Fruit fly (Drosophila melanogaster): ENCODE measurements around the gene dob.

The dob gene

DNA sequence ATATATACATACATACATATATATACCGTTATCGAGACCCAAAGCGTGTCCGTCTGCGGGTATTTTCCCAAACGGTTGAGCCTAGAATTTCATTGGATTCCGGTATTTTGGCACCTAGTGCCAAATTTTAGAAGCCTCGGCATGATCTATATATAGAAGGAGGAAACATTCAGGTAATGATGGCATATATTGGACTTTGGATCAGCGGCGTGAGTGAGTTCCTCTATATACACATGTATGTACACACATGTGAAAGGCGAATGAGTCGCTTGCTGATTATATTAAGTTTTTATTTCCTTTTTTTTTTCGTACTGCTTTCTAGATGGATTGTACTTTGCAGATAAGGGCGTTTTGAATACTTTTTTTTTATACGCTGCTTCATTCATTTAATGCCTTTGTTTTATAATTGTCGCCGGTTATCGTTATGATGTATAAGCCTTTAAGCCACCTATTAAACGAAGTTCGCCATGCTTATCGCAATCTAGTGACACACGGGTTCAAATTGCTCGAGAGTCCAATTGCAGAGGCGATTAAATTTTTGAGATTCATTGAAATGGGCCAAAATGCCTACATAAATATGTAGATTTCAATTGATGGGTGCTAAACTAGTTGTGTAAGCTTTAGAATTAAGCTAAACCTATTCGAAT lies 12.5 kb downstream of the dob start:
- peak; percentile 54 for TF ChIP-seq Eip78C (GFP tag)
- peak; percentile 13 for TF ChIP-seq CG32006 (GFP tag; optimal IDR thresholded peaks at IDR 0.05)
- peak; percentile 21 for TF ChIP-seq CG8319 (GFP tag; optimal IDR thresholded peaks at IDR 0.05)
- peak; percentile 41 for TF ChIP-seq CG16779 (tag; optimal IDR thresholded peaks at IDR 0.05)
- TF ChIP-seq CG6808 (GFP tag; optimal IDR thresholded peaks at IDR 0.05): peak; percentile 46
- peak; percentile 48; the same call in 2 of the 3 replicates for TF ChIP-seq CG6163 (GFP tag; IDR thresholded peaks at IDR 0.05)
- peak; percentile 23 for TF ChIP-seq Ets96B (tag; optimal IDR thresholded peaks at IDR 0.05)
- TF ChIP-seq Eip75B (GFP tag; optimal IDR thresholded peaks at IDR 0.05): no peak
- TF ChIP-seq ss (GFP tag; optimal IDR thresholded peaks at IDR 0.05): peak; percentile 49 to 87
- peak; percentile 10 for TF ChIP-seq CG3919 (GFP tag; optimal IDR thresholded peaks at IDR 0.05)
- TF ChIP-seq Lpt (GFP tag; optimal IDR thresholded peaks at IDR 0.05): peak; percentile 5
- no peak for TF ChIP-seq fkh (GFP tag; optimal IDR thresholded peaks at IDR 0.05)
- no peak for TF ChIP-seq CG31627 (GFP tag; optimal IDR thresholded peaks at IDR 0.05)
- TF ChIP-seq CG15336 (GFP tag; IDR thresholded peaks at IDR 0.05): no peak
- peak; percentile 75 for TF ChIP-seq CG6276 (GFP tag; optimal IDR thresholded peaks at IDR 0.05)
- no peak for TF ChIP-seq CG7368 (GFP tag; optimal IDR thresholded peaks at IDR 0.05)
- peak; percentile 32 for TF ChIP-seq spab (GFP tag; optimal IDR thresholded peaks at IDR 0.05)
- peak; percentile 25 for TF ChIP-seq net (GFP tag; optimal IDR thresholded peaks at IDR 0.05)
- no peak for TF ChIP-seq Ets21C (GFP tag; optimal IDR thresholded peaks at IDR 0.05)
- no peak for TF ChIP-seq CG4318 (GFP tag; optimal IDR thresholded peaks at IDR 0.05)
- TF ChIP-seq svp (GFP tag): peak; percentile 82
- no peak for TF ChIP-seq achi (GFP tag; optimal IDR thresholded peaks at IDR 0.05)
- peak; percentile 86 for TF ChIP-seq vri (GFP tag; optimal IDR thresholded peaks at IDR 0.05)
- TF ChIP-seq CG9139 (GFP tag; optimal IDR thresholded peaks at IDR 0.05): peak; percentile 59
- TF ChIP-seq CG10669 (GFP tag; optimal IDR thresholded peaks at IDR 0.05): peak; percentile 9
- peak; percentile 37; the same call in 1 of the 3 replicates for TF ChIP-seq CG8119 (GFP tag; IDR thresholded peaks at IDR 0.05)
- no peak for TF ChIP-seq Hr39 (GFP tag; optimal IDR thresholded peaks at IDR 0.05)
- TF ChIP-seq topi (GFP tag; optimal IDR thresholded peaks at IDR 0.05): no peak
- peak; percentile 62 for TF ChIP-seq Eip93F (GFP tag; optimal IDR thresholded peaks at IDR 0.05)

DNA sequence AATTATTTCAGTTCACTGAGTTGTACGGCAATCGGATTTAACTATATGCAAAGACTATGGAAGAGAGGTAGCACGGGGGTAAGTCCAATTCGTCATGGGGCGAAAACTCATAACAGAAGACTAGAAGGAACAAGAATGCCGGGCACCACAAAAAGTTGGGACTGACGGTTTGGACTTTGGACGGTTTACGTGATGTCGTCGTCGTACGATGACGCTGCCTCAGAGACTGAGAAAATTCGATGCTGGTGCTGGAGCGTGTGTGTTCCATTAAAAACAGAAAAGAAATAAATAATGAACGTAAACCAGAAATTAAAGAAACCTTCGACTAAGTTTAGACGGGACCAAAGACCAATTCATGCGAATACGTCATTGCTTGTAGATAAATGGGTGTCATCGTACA lies 13.1 kb downstream of the dob start:
- TF ChIP-seq esn (GFP tag; optimal IDR thresholded peaks at IDR 0.05): no peak
- TF ChIP-seq achi (GFP tag; optimal IDR thresholded peaks at IDR 0.05): no peak
- TF ChIP-seq CG6792 (GFP tag; optimal IDR thresholded peaks at IDR 0.05): no peak
- TF ChIP-seq CG4318 (GFP tag; optimal IDR thresholded peaks at IDR 0.05): no peak
- TF ChIP-seq CG8119 (GFP tag; IDR thresholded peaks at IDR 0.05): peak; percentile 25; the same call in 1 of the 3 replicates
- TF ChIP-seq CG10669 (GFP tag; optimal IDR thresholded peaks at IDR 0.05): peak; percentile 13
- no peak for TF ChIP-seq Eip93F (GFP tag; optimal IDR thresholded peaks at IDR 0.05)
- no peak for TF ChIP-seq Eip75B (GFP tag; optimal IDR thresholded peaks at IDR 0.05)
- no peak for TF ChIP-seq CG34406 (GFP tag; optimal IDR thresholded peaks at IDR 0.05)
- TF ChIP-seq CG11762 (GFP tag; optimal IDR thresholded peaks at IDR 0.05; ENCODE audit: insufficient read depth): no peak
- TF ChIP-seq spab (GFP tag; optimal IDR thresholded peaks at IDR 0.05): peak; percentile 27
- peak; percentile 81 for TF ChIP-seq CG6808 (GFP tag; optimal IDR thresholded peaks at IDR 0.05)
- no peak for TF ChIP-seq pdm3 (GFP tag; optimal IDR thresholded peaks at IDR 0.05)
- no peak for TF ChIP-seq CG11294 (GFP tag; IDR thresholded peaks at IDR 0.05)
- TF ChIP-seq net (GFP tag; optimal IDR thresholded peaks at IDR 0.05): peak; percentile 21
- no peak for TF ChIP-seq dac (GFP tag; optimal IDR thresholded peaks at IDR 0.05)
- TF ChIP-seq CG9139 (GFP tag; optimal IDR thresholded peaks at IDR 0.05): peak; percentile 74
- TF ChIP-seq salr (GFP tag; optimal IDR thresholded peaks at IDR 0.05): peak in 1 of 2 experiments; percentile 10
- no peak for TF ChIP-seq Sox14 (GFP tag; optimal IDR thresholded peaks at IDR 0.05)
- TF ChIP-seq Eip78C (GFP tag): no peak
- no peak for TF ChIP-seq acj6 (GFP tag; optimal IDR thresholded peaks at IDR 0.05)
- no peak for TF ChIP-seq fd59A (GFP tag; optimal IDR thresholded peaks at IDR 0.05)
- peak; percentile 19 for TF ChIP-seq CG1621 (tag; optimal IDR thresholded peaks at IDR 0.05)
- peak; percentile 9 for TF ChIP-seq CG3919 (GFP tag; optimal IDR thresholded peaks at IDR 0.05)
- peak; percentile 1 for TF ChIP-seq CG6854 (GFP tag; optimal IDR thresholded peaks at IDR 0.05)
- peak; percentile 48 for TF ChIP-seq CG6276 (GFP tag; optimal IDR thresholded peaks at IDR 0.05)
- no peak for TF ChIP-seq CG10631 (GFP tag; optimal IDR thresholded peaks at IDR 0.05)
- TF ChIP-seq OdsH (GFP tag; optimal IDR thresholded peaks at IDR 0.05): no peak
- TF ChIP-seq CG15336 (GFP tag; IDR thresholded peaks at IDR 0.05): no peak; the same call in 1 of the 2 replicates
- TF ChIP-seq Ets21C (GFP tag; optimal IDR thresholded peaks at IDR 0.05): no peak
- no peak for TF ChIP-seq Hr38 (GFP tag; optimal IDR thresholded peaks at IDR 0.05)
- peak; percentile 80 to 83 for TF ChIP-seq ss (GFP tag; optimal IDR thresholded peaks at IDR 0.05)
- TF ChIP-seq lz (GFP tag; optimal IDR thresholded peaks at IDR 0.05): no peak
- TF ChIP-seq eg (GFP tag; IDR thresholded peaks at IDR 0.05): 0 out of 3 replicates have a peak, but pooled peaks have one; percentile 9
- TF ChIP-seq Hr39 (GFP tag; optimal IDR thresholded peaks at IDR 0.05): no peak

All from whole organism, prepupa.